Fruit fly (Drosophila melanogaster): ENCODE data around the gene CG6324.
A peak's percentile ranks its signal among the peaks of the same experiment; 100 is the strongest.

CG6324 gene

DNA sequence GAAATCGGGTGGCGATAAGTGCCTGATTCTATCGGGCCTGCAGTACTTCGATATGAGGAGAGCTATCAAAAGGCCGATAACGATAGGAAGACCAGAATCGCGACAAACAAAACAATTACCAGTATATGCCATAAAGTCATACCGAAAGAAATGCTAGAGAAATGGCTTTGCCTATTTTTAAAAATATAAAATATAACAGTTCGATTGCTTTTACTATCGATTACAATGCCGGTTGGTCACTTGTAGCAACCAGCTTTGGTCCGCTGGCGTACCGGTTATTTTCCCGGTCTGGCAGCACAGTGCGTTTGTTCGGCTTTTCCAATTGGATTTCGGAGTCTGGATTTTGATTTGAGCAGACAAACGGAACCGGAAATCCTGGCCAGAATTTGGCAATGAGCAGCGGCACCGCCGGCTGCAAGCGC is 13.4 kb upstream of the CG6324 start, which contains the start of the genes shtd, CG6294 and CG6299 (continued):
- no peak for TF ChIP-seq CG11247 (GFP tag; IDR thresholded peaks at IDR 0.05)
- TF ChIP-seq h (optimal IDR thresholded peaks at IDR 0.05) = no peak
- peak; percentile 80 for TF ChIP-seq Ets97D (GFP tag; optimal IDR thresholded peaks at IDR 0.05)
- TF ChIP-seq CrebB (tag; optimal IDR thresholded peaks at IDR 0.05) = peak; percentile 26
- TF ChIP-seq CG30431 (GFP tag; optimal IDR thresholded peaks at IDR 0.05) = no peak
- no peak for TF ChIP-seq Hmx (GFP tag; optimal IDR thresholded peaks at IDR 0.05)
- peak; percentile 56 for TF ChIP-seq CG12659 (GFP tag; optimal IDR thresholded peaks at IDR 0.05)
- TF ChIP-seq salm (tag; optimal IDR thresholded peaks at IDR 0.05) = no peak
- no peak for TF ChIP-seq eve (GFP tag; optimal IDR thresholded peaks at IDR 0.05)
- TF ChIP-seq ase (GFP tag; IDR thresholded peaks at IDR 0.05) = no peak
- no peak for TF ChIP-seq jumu (GFP tag; optimal IDR thresholded peaks at IDR 0.05)
- no peak for TF ChIP-seq p53 (GFP tag; optimal IDR thresholded peaks at IDR 0.05)
- TF ChIP-seq Ptx1 (GFP tag; IDR thresholded peaks at IDR 0.05) = no peak
- no peak for TF ChIP-seq Hr3 (GFP tag; optimal IDR thresholded peaks at IDR 0.05)
- no peak for TF ChIP-seq CG12236 (GFP tag; optimal IDR thresholded peaks at IDR 0.05)
- no peak for TF ChIP-seq lmd (GFP tag; IDR thresholded peaks at IDR 0.05)
- peak; percentile 16 for TF ChIP-seq zen (tag; optimal IDR thresholded peaks at IDR 0.05)
- no peak for TF ChIP-seq Ada2b (GFP tag; IDR thresholded peaks at IDR 0.05)
- no peak for TF ChIP-seq CG13296 (GFP tag; optimal IDR thresholded peaks at IDR 0.05)
- TF ChIP-seq CG34422 (GFP tag; IDR thresholded peaks at IDR 0.05) = 0 out of 3 replicates have a peak, but pooled peaks have one; percentile 16
- peak; percentile 1 for TF ChIP-seq Antp (GFP tag; optimal IDR thresholded peaks at IDR 0.05)
- no peak for TF ChIP-seq Neu2 (GFP tag; optimal IDR thresholded peaks at IDR 0.05; ENCODE audit: borderline replicate concordance)
- no peak for TF ChIP-seq CG11085 (GFP tag; IDR thresholded peaks at IDR 0.05)
- no peak for TF ChIP-seq CG8359 (GFP tag; optimal IDR thresholded peaks at IDR 0.05; ENCODE audit: borderline replicate concordance)
- TF ChIP-seq CG12299 (tag; optimal IDR thresholded peaks at IDR 0.05) = peak; percentile 2
- no peak for TF ChIP-seq CG10431 (GFP tag; optimal IDR thresholded peaks at IDR 0.05)
- TF ChIP-seq C15 (GFP tag; IDR thresholded peaks at IDR 0.05) = no peak
- TF ChIP-seq sob (GFP tag; IDR thresholded peaks at IDR 0.05) = peak; percentile 31; the same call in 1 of the 2 replicates
- TF ChIP-seq al (GFP tag; IDR thresholded peaks at IDR 0.05) = no peak
- TF ChIP-seq disco-r (GFP tag; optimal IDR thresholded peaks at IDR 0.05) = no peak
- peak; percentile 91 for TF ChIP-seq inv (GFP tag; IDR thresholded peaks at IDR 0.05; ENCODE audit: partially characterized antibody)
- TF ChIP-seq sna (GFP tag; IDR thresholded peaks at IDR 0.05; ENCODE audit: partially characterized antibody) = peak; percentile 96
- peak; percentile 79 for TF ChIP-seq trem (tag; optimal IDR thresholded peaks at IDR 0.05)
- TF ChIP-seq lilli (GFP tag; optimal IDR thresholded peaks at IDR 0.05) = peak; percentile 18
- TF ChIP-seq Fer3 (tag; optimal IDR thresholded peaks at IDR 0.05) = no peak
- TF ChIP-seq CG11695 (GFP tag; IDR thresholded peaks at IDR 0.05) = no peak
- peak; percentile 25 for TF ChIP-seq CG13424 (tag; optimal IDR thresholded peaks at IDR 0.05)
- TF ChIP-seq nerfin-1 (tag; optimal IDR thresholded peaks at IDR 0.05) = no peak
- TF ChIP-seq CG1647 (GFP tag; optimal IDR thresholded peaks at IDR 0.05) = no peak
- TF ChIP-seq CG9876 (GFP tag; optimal IDR thresholded peaks at IDR 0.05) = no peak
- no peak for TF ChIP-seq CG10209 (GFP tag; optimal IDR thresholded peaks at IDR 0.05)
- TF ChIP-seq crol (GFP tag; IDR thresholded peaks at IDR 0.05) = no peak
- peak; percentile 86 for TF ChIP-seq Ets65A (GFP tag)
- no peak for TF ChIP-seq nau (GFP tag; optimal IDR thresholded peaks at IDR 0.05)
- no peak for TF ChIP-seq Sry-β (GFP tag; optimal IDR thresholded peaks at IDR 0.05)
- peak; percentile 84 for TF ChIP-seq sens (GFP tag)
- no peak for TF ChIP-seq CG6654 (GFP tag; optimal IDR thresholded peaks at IDR 0.05)
- no peak for TF ChIP-seq HLH3B (GFP tag; IDR thresholded peaks at IDR 0.05)
- TF ChIP-seq Dip2 (GFP tag; IDR thresholded peaks at IDR 0.05) = no peak
- no peak for TF ChIP-seq CG1602 (GFP tag; optimal IDR thresholded peaks at IDR 0.05)
- peak; percentile 32 for TF ChIP-seq CG13775 (GFP tag; optimal IDR thresholded peaks at IDR 0.05)
- no peak for TF ChIP-seq CkIIα-i1 (GFP tag; IDR thresholded peaks at IDR 0.05)
- no peak for TF ChIP-seq CG8944 (GFP tag; optimal IDR thresholded peaks at IDR 0.05)
